Fruit fly (Drosophila melanogaster) whole organism, pupa: Measurements from ENCODE around the gene gcm.
A peak's percentile ranks its signal among the peaks of the same experiment; 100 is the strongest.

Experiments used
- CG10348 ChIP-seq: fragments of 200-800 bp; sonication (Bioruptor generic); IDR thresholded peaks from 2 replicates; pipeline ENCODE4 v1.3.6; 2022; ENCODE audit warnings: missing biosample characterization, missing genetic modification characterization
- CG12605 ChIP-seq: fragments of 200-800 bp; sonication (Bioruptor generic); IDR thresholded peaks from 2 replicates; pipeline ENCODE4 v1.3.6; 2022; ENCODE audit warnings: missing biosample characterization, missing genetic modification characterization
- CG13204 ChIP-seq: fragments of 200-800 bp; sonication (Bioruptor generic); optimal IDR thresholded peaks from 2 replicates; lab custom pipeline; 2018; ENCODE audit warnings: missing biosample characterization, mild to moderate bottlenecking, missing genetic modification characterization, moderate library complexity
- CG14655 ChIP-seq: fragments of 200-800 bp; sonication (Bioruptor generic); optimal IDR thresholded peaks from 3 replicates; lab custom pipeline; 2017; ENCODE audit warnings: mild to moderate bottlenecking, missing biosample characterization, missing genetic modification reagents, missing genetic modification characterization
- CG15710 ChIP-seq: fragments of 200-800 bp; sonication (Bioruptor generic); optimal IDR thresholded peaks from 2 replicates; lab custom pipeline; 2018; ENCODE audit warnings: missing biosample characterization, mild to moderate bottlenecking, missing genetic modification characterization, moderate library complexity
- CG17806 ChIP-seq: fragments of 200-800 bp; sonication (Bioruptor generic); optimal IDR thresholded peaks from 2 replicates; lab custom pipeline; 2018; ENCODE audit warnings: missing biosample characterization, mild to moderate bottlenecking, missing genetic modification characterization, moderate library complexity
- CG32121 ChIP-seq: fragments of 200-800 bp; sonication (Bioruptor generic); IDR thresholded peaks from 2 replicates; pipeline ENCODE4 v1.3.6; 2022; ENCODE audit warnings: missing biosample characterization, missing genetic modification characterization
- CG34367 ChIP-seq: fragments of 200-800 bp; sonication (Bioruptor generic); optimal IDR thresholded peaks from 2 replicates; lab custom pipeline; 2018; ENCODE audit warnings: missing biosample characterization, mild to moderate bottlenecking, missing genetic modification characterization
- CG4496 ChIP-seq: fragments of 200-800 bp; sonication (Bioruptor generic); IDR thresholded peaks from 3 replicates; pipeline ENCODE4 v1.3.6; 2022; ENCODE audit warnings: missing biosample characterization, missing genetic modification characterization
- CG8159 ChIP-seq: fragments of 200-800 bp; sonication (Bioruptor generic); optimal IDR thresholded peaks from 3 replicates; lab custom pipeline; 2018; ENCODE audit warnings: missing biosample characterization, mild to moderate bottlenecking, missing genetic modification characterization, moderate library complexity
- CG8301 ChIP-seq: fragments of 200-800 bp; sonication (Bioruptor generic); optimal IDR thresholded peaks from 2 replicates; lab custom pipeline; 2018; ENCODE audit warnings: missing biosample characterization, mild to moderate bottlenecking, missing genetic modification characterization
- CG9948 ChIP-seq: fragments of 200-800 bp; sonication (Bioruptor generic); optimal IDR thresholded peaks from 2 replicates; lab custom pipeline; 2018; ENCODE audit warnings: missing biosample characterization, mild to moderate bottlenecking, missing genetic modification characterization, moderate library complexity
- D1 ChIP-seq: fragments of 200-800 bp; sonication (Bioruptor generic); optimal IDR thresholded peaks from 2 replicates; lab custom pipeline; 2018; ENCODE audit warnings: missing biosample characterization, mild to moderate bottlenecking, missing genetic modification characterization, moderate library complexity
- EcR ChIP-seq: fragments of 200-800 bp; sonication (Bioruptor generic); optimal IDR thresholded peaks from 3 replicates; lab custom pipeline; 2019; ENCODE audit warnings: missing biosample characterization, missing genetic modification characterization, mild to moderate bottlenecking, moderate library complexity, missing genetic modification reagents
- Ets98B ChIP-seq: fragments of 200-800 bp; sonication (Bioruptor generic); IDR thresholded peaks from 2 replicates; pipeline ENCODE4 v1.3.6; 2022; ENCODE audit warnings: missing biosample characterization, missing genetic modification characterization
- Pif1A ChIP-seq: fragments of 200-800 bp; sonication (Bioruptor generic); optimal IDR thresholded peaks from 3 replicates; lab custom pipeline; 2016; ENCODE audit warnings: missing biosample characterization, missing genetic modification characterization
- Pif1B ChIP-seq: fragments of 200-800 bp; sonication (Bioruptor generic); optimal IDR thresholded peaks from 3 replicates; lab custom pipeline; 2016; ENCODE audit warnings: missing biosample characterization, missing genetic modification characterization
- Snoo ChIP-seq: fragments of 200-800 bp; sonication (Bioruptor generic); optimal IDR thresholded peaks from 3 replicates; lab custom pipeline; 2017; ENCODE audit warnings: missing biosample characterization, mild to moderate bottlenecking, missing genetic modification characterization, inconsistent platforms
- fd96Ca ChIP-seq: fragments of 200-800 bp; sonication (Bioruptor generic); IDR thresholded peaks from 3 replicates; pipeline ENCODE4 v1.3.6; 2022; ENCODE audit warnings: missing biosample characterization, missing genetic modification characterization
- gl ChIP-seq: fragments of 200-800 bp; sonication (Bioruptor generic); optimal IDR thresholded peaks from 2 replicates; lab custom pipeline; 2018; ENCODE audit warnings: missing biosample characterization, mild to moderate bottlenecking, missing genetic modification characterization
- rn ChIP-seq: fragments of 200-800 bp; sonication (Bioruptor generic); IDR thresholded peaks from 2 replicates; pipeline ENCODE4 v1.3.6; 2022; ENCODE audit warnings: missing biosample characterization, missing genetic modification characterization

The gcm gene

DNA sequence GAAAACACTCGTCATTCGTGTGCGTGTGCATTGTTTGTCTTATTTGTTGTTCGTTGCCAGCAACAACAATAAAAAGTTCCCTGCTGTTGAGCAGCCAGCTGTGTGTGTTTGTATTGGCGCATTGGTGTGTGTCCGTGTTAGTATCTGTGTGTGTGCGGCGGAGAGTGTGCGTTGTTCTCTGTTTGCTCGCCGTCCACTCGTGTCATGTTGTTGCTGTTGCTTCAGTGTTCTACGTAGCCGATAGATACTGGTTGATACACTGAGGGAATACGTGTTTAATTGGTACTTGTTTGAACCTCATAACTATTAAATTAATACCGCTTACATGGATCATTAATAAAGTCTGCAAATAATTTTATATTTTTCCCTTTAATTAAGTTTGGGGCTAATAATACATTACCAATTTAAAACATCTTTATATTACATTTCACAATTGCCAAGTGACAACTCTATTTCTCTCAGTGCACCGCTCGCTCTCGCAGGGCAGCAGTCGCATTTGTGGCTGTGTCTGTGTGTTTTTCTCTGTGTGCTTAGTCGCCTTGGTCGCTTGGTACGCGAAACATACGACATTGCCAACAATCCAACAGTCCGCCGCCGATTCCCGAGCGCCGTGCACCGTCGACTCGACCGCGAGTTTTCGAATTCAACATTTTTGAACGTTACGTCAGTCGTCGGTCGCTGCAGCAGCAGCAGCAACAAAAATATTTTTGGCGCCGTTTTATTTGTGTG, 13.0 kb downstream of the gcm start, which contains the start of gene brwl:
TSS of gene brwl (plus strand) at position 531 of the 729 bp plus-strand sequence.
- TF ChIP-seq rn (GFP tag; lab: Robert Waterston, UW) (peak; percentile 97), Pif1B (GFP tag; lab: Kevin White, UChicago) (peak; percentile 97), CG12605 (peak; percentile 96), CG9948 (tag; lab: Kevin White, UChicago) (peak; percentile 99), CG17806 (tag; lab: Kevin White, UChicago) (peak; percentile 99), CG8301 (tag; lab: Kevin White, UChicago) (peak; percentile 99), CG34367 (tag; lab: Kevin White, UChicago) (peak; percentile 98), CG4496 (GFP tag; lab: Robert Waterston, UW) (peak; percentile 98), CG8159 (tag; lab: Kevin White, UChicago) (peak; percentile 99), Snoo (tag; lab: Kevin White, UChicago) (peak; percentile 98), CG14655 (GFP tag; lab: Kevin White, UChicago) (peak; percentile 99), CG32121 (GFP tag; lab: Robert Waterston, UW) (peak; percentile 99), EcR (GFP tag; lab: Kevin White, UChicago) (peak; percentile 50), CG15710 (tag; lab: Kevin White, UChicago) (peak; percentile 99), CG13204 (GFP tag; lab: Kevin White, UChicago) (peak; percentile 94), Ets98B (GFP tag; lab: Robert Waterston, UW) (peak; percentile 97), CG10348 (GFP tag; lab: Robert Waterston, UW) (peak; percentile 94), Pif1A (GFP tag; lab: Kevin White, UChicago) (peak; percentile 98), fd96Ca (GFP tag; lab: Robert Waterston, UW) (peak; percentile 95), gl (tag; lab: Kevin White, UChicago) (peak; percentile 94), D1 (tag; lab: Kevin White, UChicago) (peak; percentile 98)

DNA sequence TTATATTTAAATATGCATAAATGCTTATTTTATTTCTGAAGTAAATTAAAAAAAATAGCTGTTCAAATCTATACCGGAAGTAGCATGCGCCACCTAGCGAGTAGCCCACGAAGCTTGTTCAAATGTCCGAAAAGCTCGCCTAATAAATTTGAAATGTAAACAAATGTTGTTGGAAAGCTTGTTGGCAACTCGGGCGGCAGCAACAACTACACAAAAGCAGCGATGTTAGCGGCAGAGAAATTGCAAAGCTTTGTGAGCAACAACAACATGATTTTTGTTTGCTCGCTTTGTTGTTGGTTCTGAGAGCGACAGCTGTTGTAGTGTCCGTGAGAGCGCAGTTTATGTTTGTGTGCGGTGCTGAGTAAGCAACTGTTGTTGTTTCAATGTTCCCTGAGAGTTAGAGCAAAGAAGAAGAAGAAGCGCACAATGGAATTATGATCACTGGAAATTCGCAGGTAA, 14.1 kb downstream of the gcm start:
- TF ChIP-seq CG34367 (tag; lab: Kevin White, UChicago) (peak; percentile 63), EcR (GFP tag; lab: Kevin White, UChicago) (no peak), CG9948 (tag; lab: Kevin White, UChicago) (peak; percentile 19), fd96Ca (GFP tag; lab: Robert Waterston, UW) (peak; percentile 88), CG13204 (GFP tag; lab: Kevin White, UChicago) (peak; percentile 57), CG8301 (tag; lab: Kevin White, UChicago) (peak; percentile 57), CG10348 (GFP tag; lab: Robert Waterston, UW) (no peak), Pif1A (GFP tag; lab: Kevin White, UChicago) (peak; percentile 89), Snoo (tag; lab: Kevin White, UChicago) (peak; percentile 90), CG32121 (GFP tag; lab: Robert Waterston, UW) (peak; percentile 82), CG12605 (peak; percentile 88), CG15710 (tag; lab: Kevin White, UChicago) (peak; percentile 35), CG4496 (GFP tag; lab: Robert Waterston, UW) (peak; percentile 97), CG14655 (GFP tag; lab: Kevin White, UChicago) (peak; percentile 71), gl (tag; lab: Kevin White, UChicago) (peak; percentile 58), CG8159 (tag; lab: Kevin White, UChicago) (peak; percentile 36), CG17806 (tag; lab: Kevin White, UChicago) (peak; percentile 30), rn (GFP tag; lab: Robert Waterston, UW) (no peak; the same call in 1 of the 2 replicates), D1 (tag; lab: Kevin White, UChicago) (peak; percentile 36), Ets98B (GFP tag; lab: Robert Waterston, UW) (peak; percentile 92), Pif1B (GFP tag; lab: Kevin White, UChicago) (peak; percentile 82)
- TF ChIP-seq, all 21 proteins: peak for 18

DNA sequence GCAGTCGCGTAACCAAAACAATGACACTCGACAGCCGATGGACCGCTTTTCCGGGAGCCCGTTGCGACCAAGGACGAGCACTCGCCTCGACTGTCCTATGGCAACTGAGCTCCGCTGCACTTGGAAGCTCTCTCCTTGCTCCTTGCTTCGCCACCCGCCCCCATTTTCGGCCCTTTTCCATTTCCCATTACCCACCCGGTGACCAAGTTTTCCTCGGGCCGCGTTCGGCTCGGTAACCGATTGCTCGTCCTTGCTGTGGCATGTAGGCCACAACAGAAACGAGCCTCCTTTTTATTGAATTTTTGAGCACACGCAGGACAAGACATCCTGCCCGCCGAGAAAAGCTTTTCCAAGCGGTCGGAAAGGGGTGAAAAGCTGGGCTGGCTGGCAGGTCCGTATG, 14.9 kb downstream of the gcm start, which contains the start of gene jp:
TSS of gene jp (minus strand) at position 95 of the 400 bp plus-strand sequence.
- TF ChIP-seq CG8159 (tag; lab: Kevin White, UChicago) (no peak), EcR (GFP tag; lab: Kevin White, UChicago) (no peak), CG34367 (tag; lab: Kevin White, UChicago) (no peak), CG13204 (GFP tag; lab: Kevin White, UChicago) (peak; percentile 24)

DNA sequence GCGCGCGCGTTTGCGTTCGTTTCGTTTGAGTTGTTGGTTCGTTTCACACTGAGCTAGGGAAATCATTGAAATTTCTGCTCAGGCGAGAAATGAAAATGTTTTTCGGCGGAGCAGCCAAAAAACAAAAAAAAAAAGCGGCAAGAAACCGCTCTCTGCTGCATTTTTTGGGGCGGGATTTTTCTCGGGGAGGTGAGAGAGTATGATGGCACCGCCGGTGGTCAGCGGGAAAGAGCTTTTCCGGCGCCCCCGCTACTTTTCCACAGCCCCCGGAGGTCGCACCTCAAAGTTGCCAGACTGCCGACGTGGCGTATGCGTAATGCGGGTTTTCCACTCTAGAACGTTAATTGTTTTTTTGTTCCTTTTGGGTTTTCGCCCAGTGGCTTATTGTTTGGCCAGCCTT, 16.2 kb downstream of the gcm start, which contains the start of gene CG46468:
TSS of gene CG46468 (minus strand) at position 52 of the 400 bp plus-strand sequence.
- TF ChIP-seq fd96Ca (GFP tag; lab: Robert Waterston, UW) = peak; percentile 17; the same call in 1 of the 3 replicates
- TF ChIP-seq CG32121 (GFP tag; lab: Robert Waterston, UW) = peak; percentile 52
- TF ChIP-seq D1 (tag; lab: Kevin White, UChicago) = no peak
- peak; percentile 40; the same call in 1 of the 2 replicates for TF ChIP-seq Ets98B (GFP tag; lab: Robert Waterston, UW)

DNA sequence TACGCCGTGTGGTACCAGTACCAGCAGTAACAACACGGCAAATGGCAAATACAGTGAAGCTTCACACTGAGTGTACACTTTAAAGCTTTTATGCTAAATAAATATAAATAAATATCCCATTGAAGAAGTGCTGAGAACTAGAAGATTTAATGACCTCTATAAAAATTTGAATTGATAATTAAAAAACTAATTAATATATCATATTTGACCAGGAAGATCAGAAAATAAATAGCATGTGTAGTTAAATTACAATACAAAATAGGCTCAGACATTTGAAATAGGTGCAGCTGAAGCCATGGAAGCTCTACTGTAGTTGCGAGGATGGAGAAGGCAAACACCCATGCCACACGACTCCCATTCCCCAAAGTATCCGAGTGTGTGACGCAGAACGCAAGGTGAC, 17.0 kb downstream of the gcm start:
- TF ChIP-seq CG8159 (tag; lab: Kevin White, UChicago) (peak; percentile 41), Ets98B (GFP tag; lab: Robert Waterston, UW) (peak; percentile 55), Snoo (tag; lab: Kevin White, UChicago) (no peak), Pif1B (GFP tag; lab: Kevin White, UChicago) (no peak), gl (tag; lab: Kevin White, UChicago) (no peak), CG34367 (tag; lab: Kevin White, UChicago) (no peak), CG9948 (tag; lab: Kevin White, UChicago) (peak; percentile 48), CG15710 (tag; lab: Kevin White, UChicago) (peak; percentile 44), CG17806 (tag; lab: Kevin White, UChicago) (no peak), CG10348 (GFP tag; lab: Robert Waterston, UW) (peak; percentile 30; the same call in 1 of the 2 replicates), EcR (GFP tag; lab: Kevin White, UChicago) (no peak), rn (GFP tag; lab: Robert Waterston, UW) (no peak), D1 (tag; lab: Kevin White, UChicago) (no peak), CG32121 (GFP tag; lab: Robert Waterston, UW) (peak; percentile 70), Pif1A (GFP tag; lab: Kevin White, UChicago) (peak; percentile 40), fd96Ca (GFP tag; lab: Robert Waterston, UW) (peak; percentile 53; the same call in 1 of the 3 replicates), CG4496 (GFP tag; lab: Robert Waterston, UW) (peak; percentile 60; the same call in 2 of the 3 replicates), CG14655 (GFP tag; lab: Kevin White, UChicago) (peak; percentile 85), CG13204 (GFP tag; lab: Kevin White, UChicago) (no peak), CG8301 (tag; lab: Kevin White, UChicago) (peak; percentile 76), CG12605 (no peak)
- TF ChIP-seq, all 21 proteins: peak for 11
